Worm (Caenorhabditis elegans): Measurements from ENCODE around the gene srh-185.

- no peak for TF ChIP-seq B0336.3 (GFP tag; IDR thresholded peaks at IDR 0.05)
- TF ChIP-seq dox-1 (GFP tag; IDR thresholded peaks at IDR 0.05) = no peak
- no peak for TF ChIP-seq efl-1 (GFP tag; optimal IDR thresholded peaks at IDR 0.05)
- no peak for TF ChIP-seq attf-3 (GFP tag; conservative IDR thresholded peaks at IDR 0.05)
- no peak for TF ChIP-seq ama-1 (optimal IDR thresholded peaks at IDR 0.05)
- no peak for TF ChIP-seq ama-1 (GFP tag; optimal IDR thresholded peaks at IDR 0.05)
Observed at ce11 chrV:3032343-3032742, 33.7 kb upstream of the srh-185 start, which contains the start of gene irld-38.

Measured in whole organism, young adult.